Fruit fly (Drosophila melanogaster): ENCODE data around the gene Zasp66.

DNA sequence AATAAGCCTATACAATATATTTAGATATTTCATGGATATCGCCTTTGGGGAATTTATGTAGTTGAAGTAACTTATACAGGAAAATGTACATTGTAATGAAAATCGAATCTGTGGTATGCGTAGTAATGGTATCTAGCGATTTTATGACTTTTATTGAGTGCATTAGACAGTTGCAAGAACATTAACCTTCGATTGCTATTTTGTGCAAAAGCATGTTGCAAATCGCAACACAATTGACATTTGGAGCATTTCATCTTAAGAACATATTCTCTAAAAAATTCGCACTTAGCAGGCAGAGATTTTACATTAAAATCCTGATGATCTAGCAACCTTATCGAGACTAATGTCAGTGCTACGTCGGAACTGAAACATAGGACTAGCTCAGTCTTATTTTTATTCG is 4.6 kb upstream of the Zasp66 start, which contains the start of gene S-Lap2:
- TF ChIP-seq CTCF (optimal IDR thresholded peaks at IDR 0.05) (no peak), CG8478 (optimal IDR thresholded peaks at IDR 0.05) (no peak)

Data from S2 (cell line).